Fruit fly (Drosophila melanogaster): ENCODE data around the gene CG10300.

Gene CG10300

DNA sequence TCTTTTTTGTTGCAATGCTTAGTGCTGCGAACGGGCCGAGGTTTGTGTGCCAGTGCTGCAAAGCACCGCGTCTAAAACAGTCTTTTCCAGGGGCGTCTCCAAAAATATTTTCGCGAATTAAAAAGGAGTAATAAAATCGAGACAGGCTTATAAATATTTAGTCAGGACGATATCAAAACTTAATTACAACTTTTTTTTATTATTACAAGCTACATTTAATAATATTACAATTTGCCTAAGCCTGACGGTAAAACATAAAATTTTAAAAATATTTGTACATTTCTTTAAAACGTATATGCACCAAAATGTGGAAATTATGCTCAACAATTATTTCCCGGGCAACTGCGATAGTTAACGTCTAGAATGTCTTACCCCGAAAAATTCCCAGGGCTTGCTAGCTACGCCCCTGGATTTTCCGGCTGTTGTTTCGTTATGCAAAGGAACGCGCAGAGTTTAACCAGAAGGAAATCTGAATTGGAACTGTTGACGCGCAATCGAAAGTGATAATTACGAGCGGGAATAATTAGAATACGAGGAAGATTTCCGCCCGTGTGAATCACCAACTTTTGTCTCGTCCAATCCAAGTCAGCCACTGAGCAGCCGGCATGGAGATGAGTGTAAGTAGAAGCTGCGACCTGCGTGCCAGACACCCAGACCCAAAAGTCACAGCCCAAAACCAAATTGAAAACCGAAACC, 46.7 kb downstream of the CG10300 start, which contains the start of the genes PTPMT1 and Hrd3:
TSS of gene PTPMT1 (plus strand) at position 428 of the 696 bp plus-strand sequence.
TSS of gene Hrd3 (minus strand) at position 646 of the 696 bp plus-strand sequence.
- TF ChIP-seq lola (GFP tag; optimal IDR thresholded peaks at IDR 0.05): no peak
- peak; percentile 99 for TF ChIP-seq Sp1 (GFP tag; optimal IDR thresholded peaks at IDR 0.05)
- TF ChIP-seq dsf (GFP tag; optimal IDR thresholded peaks at IDR 0.05; ENCODE audit: borderline replicate concordance): peak; percentile 93
- TF ChIP-seq ey (GFP tag; optimal IDR thresholded peaks at IDR 0.05): peak; percentile 97
- no peak for TF ChIP-seq Vsx2 (GFP tag; optimal IDR thresholded peaks at IDR 0.05; ENCODE audit: partially characterized antibody)
- peak; percentile 97 for TF ChIP-seq Jra (GFP tag; optimal IDR thresholded peaks at IDR 0.05)
- no peak for TF ChIP-seq CrebA (GFP tag; optimal IDR thresholded peaks at IDR 0.05; ENCODE audit: borderline replicate concordance)
- TF ChIP-seq brk (GFP tag; optimal IDR thresholded peaks at IDR 0.05): no peak
- TF ChIP-seq OdsH (GFP tag; optimal IDR thresholded peaks at IDR 0.05): peak; percentile 98
- TF ChIP-seq CG32264 (GFP tag; optimal IDR thresholded peaks at IDR 0.05): peak; percentile 90
- TF ChIP-seq jim (GFP tag; optimal IDR thresholded peaks at IDR 0.05): peak; percentile 68
- peak; percentile 98 for TF ChIP-seq br (GFP tag; optimal IDR thresholded peaks at IDR 0.05)
- peak; percentile 98 for TF ChIP-seq rgr (GFP tag; optimal IDR thresholded peaks at IDR 0.05)
- TF ChIP-seq fru (GFP tag; optimal IDR thresholded peaks at IDR 0.05): peak; percentile 99
- peak; percentile 92 to 99 for TF ChIP-seq foxo (GFP tag; optimal IDR thresholded peaks at IDR 0.05)
- TF ChIP-seq Myc (optimal IDR thresholded peaks at IDR 0.05): no peak
- peak; percentile 85 for TF ChIP-seq Mio (GFP tag; optimal IDR thresholded peaks at IDR 0.05)
- peak; percentile 94 for TF ChIP-seq woc (GFP tag; optimal IDR thresholded peaks at IDR 0.05)
- TF ChIP-seq Hnf4 (GFP tag; optimal IDR thresholded peaks at IDR 0.05): peak; percentile 95
- TF ChIP-seq tai (GFP tag; optimal IDR thresholded peaks at IDR 0.05): no peak
- peak; percentile 97 for TF ChIP-seq psq (GFP tag; optimal IDR thresholded peaks at IDR 0.05)
- TF ChIP-seq h (GFP tag; optimal IDR thresholded peaks at IDR 0.05): peak; percentile 99
- peak; percentile 85 for TF ChIP-seq Hr83 (GFP tag; optimal IDR thresholded peaks at IDR 0.05; ENCODE audit: poor library complexity, severe bottlenecking)
- TF ChIP-seq HLH106 (tag; optimal IDR thresholded peaks at IDR 0.05): peak; percentile 99
- TF ChIP-seq Dif (GFP tag; optimal IDR thresholded peaks at IDR 0.05; ENCODE audit: partially characterized antibody): peak; percentile 1
- TF ChIP-seq usp (GFP tag; optimal IDR thresholded peaks at IDR 0.05): no peak
- no peak for TF ChIP-seq pan (optimal IDR thresholded peaks at IDR 0.05)
- no peak for TF ChIP-seq Dfd (GFP tag; optimal IDR thresholded peaks at IDR 0.05)
- TF ChIP-seq sage (GFP tag; optimal IDR thresholded peaks at IDR 0.05): peak; percentile 96
- TF ChIP-seq dmrt93B (GFP tag; optimal IDR thresholded peaks at IDR 0.05): peak; percentile 99
- TF ChIP-seq N (GFP tag; optimal IDR thresholded peaks at IDR 0.05): no peak
- TF ChIP-seq sv (GFP tag; optimal IDR thresholded peaks at IDR 0.05): peak; percentile 99
- TF ChIP-seq dl (GFP tag; optimal IDR thresholded peaks at IDR 0.05; ENCODE audit: insufficient read depth in 1 of 2, partially characterized antibody in 2 of 2): no peak
- no peak for TF ChIP-seq Abd-B (GFP tag; optimal IDR thresholded peaks at IDR 0.05)
- TF ChIP-seq Rel (GFP tag; optimal IDR thresholded peaks at IDR 0.05): peak; percentile 81
- peak; percentile 89 for TF ChIP-seq Rel (tag; optimal IDR thresholded peaks at IDR 0.05)
- TF ChIP-seq GATAd (GFP tag; optimal IDR thresholded peaks at IDR 0.05): peak; percentile 95
- TF ChIP-seq Hr78 (GFP tag; optimal IDR thresholded peaks at IDR 0.05): no peak
- TF ChIP-seq CG9705 (GFP tag; optimal IDR thresholded peaks at IDR 0.05): peak; percentile 96

- TF ChIP-seq sv (GFP tag; optimal IDR thresholded peaks at IDR 0.05) (peak; percentile 21), Sp1 (GFP tag; optimal IDR thresholded peaks at IDR 0.05) (peak; percentile 31), rgr (GFP tag; optimal IDR thresholded peaks at IDR 0.05) (peak; percentile 52), fru (GFP tag; optimal IDR thresholded peaks at IDR 0.05) (peak; percentile 15), CG9705 (GFP tag; optimal IDR thresholded peaks at IDR 0.05) (no peak), Hr83 (GFP tag; optimal IDR thresholded peaks at IDR 0.05; ENCODE audit: poor library complexity, severe bottlenecking) (peak; percentile 84), br (GFP tag; optimal IDR thresholded peaks at IDR 0.05) (peak; percentile 54), Hnf4 (GFP tag; optimal IDR thresholded peaks at IDR 0.05) (peak; percentile 72), Rel (GFP tag; optimal IDR thresholded peaks at IDR 0.05) (no peak), Rel (tag; optimal IDR thresholded peaks at IDR 0.05) (peak; percentile 88), Abd-B (GFP tag; optimal IDR thresholded peaks at IDR 0.05) (no peak), Jra (GFP tag; optimal IDR thresholded peaks at IDR 0.05) (peak; percentile 57), Myc (optimal IDR thresholded peaks at IDR 0.05) (peak; percentile 15), Dfd (GFP tag; optimal IDR thresholded peaks at IDR 0.05) (no peak), ey (GFP tag; optimal IDR thresholded peaks at IDR 0.05) (peak; percentile 18), OdsH (GFP tag; optimal IDR thresholded peaks at IDR 0.05) (peak; percentile 48), Mio (GFP tag; optimal IDR thresholded peaks at IDR 0.05) (no peak), h (GFP tag; optimal IDR thresholded peaks at IDR 0.05) (peak; percentile 39), foxo (GFP tag; optimal IDR thresholded peaks at IDR 0.05) (peak in 1 of 2 experiments; percentile 50)
Measured at dm6 chr3R:23760219-23761018, 49.1 kb downstream of the CG10300 start, which contains the start of gene SdhD. Gene SdhD, minus strand, starts transcription at chr3R:23760600.
